Fruit fly (Drosophila melanogaster): ENCODE results near the gene ICA69.

ICA69 gene

dm6 chr3L:21099908-21100307 is 31.3 kb upstream of the ICA69 start (continued):
- TF ChIP-seq Tbp (GFP tag; optimal IDR thresholded peaks at IDR 0.05) (no peak), CG6791 (GFP tag; IDR thresholded peaks at IDR 0.05; ENCODE audit: partially characterized antibody) (no peak), stc (GFP tag; IDR thresholded peaks at IDR 0.05) (no peak), wor (GFP tag; IDR thresholded peaks at IDR 0.05) (no peak), Hr3 (GFP tag; optimal IDR thresholded peaks at IDR 0.05) (no peak), NFAT (GFP tag; IDR thresholded peaks at IDR 0.05) (no peak), CG9817 (tag; optimal IDR thresholded peaks at IDR 0.05) (no peak), CG42726 (GFP tag; IDR thresholded peaks at IDR 0.05; ENCODE audit: partially characterized antibody) (peak; percentile 59), CG6683 (GFP tag; optimal IDR thresholded peaks at IDR 0.05) (no peak), Six4 (GFP tag; optimal IDR thresholded peaks at IDR 0.05) (no peak), ap (GFP tag; IDR thresholded peaks at IDR 0.05) (peak; percentile 14; the same call in 1 of the 2 replicates), CG14667 (GFP tag; IDR thresholded peaks at IDR 0.05) (no peak), lab (GFP tag; optimal IDR thresholded peaks at IDR 0.05) (no peak), CG8765 (GFP tag; IDR thresholded peaks at IDR 0.05) (no peak), unc-4 (GFP tag; IDR thresholded peaks at IDR 0.05; ENCODE audit: partially characterized antibody) (no peak), CG34224 (GFP tag; IDR thresholded peaks at IDR 0.05; ENCODE audit: partially characterized antibody) (peak; percentile 29; the same call in 1 of the 3 replicates), wdn (GFP tag; IDR thresholded peaks at IDR 0.05) (no peak), rib (GFP tag; IDR thresholded peaks at IDR 0.05) (0 out of 2 replicates have a peak, but pooled peaks have one; percentile 18), CG6689 (GFP tag; IDR thresholded peaks at IDR 0.05) (no peak), Usf (GFP tag; optimal IDR thresholded peaks at IDR 0.05) (no peak), CG11696 (GFP tag; IDR thresholded peaks at IDR 0.05) (no peak), Bgb (GFP tag; IDR thresholded peaks at IDR 0.05; ENCODE audit: partially characterized antibody) (0 out of 2 replicates have a peak, but pooled peaks have one; percentile 37), nerfin-1 (tag; optimal IDR thresholded peaks at IDR 0.05) (no peak), esg (GFP tag; conservative IDR thresholded peaks at IDR 0.05) (no peak), lola (GFP tag; optimal IDR thresholded peaks at IDR 0.05) (no peak), CG11093 (GFP tag; IDR thresholded peaks at IDR 0.05) (no peak), ssp (GFP tag; IDR thresholded peaks at IDR 0.05) (no peak), Deaf1 (tag; optimal IDR thresholded peaks at IDR 0.05) (peak; percentile 90), CG17568 (GFP tag; optimal IDR thresholded peaks at IDR 0.05) (no peak), CG10209 (GFP tag; optimal IDR thresholded peaks at IDR 0.05) (no peak), CG18599 (GFP tag; optimal IDR thresholded peaks at IDR 0.05) (no peak), Neu2 (GFP tag; optimal IDR thresholded peaks at IDR 0.05; ENCODE audit: borderline replicate concordance) (no peak), Sox100B (GFP tag; optimal IDR thresholded peaks at IDR 0.05) (no peak), Rfx (GFP tag; IDR thresholded peaks at IDR 0.05) (no peak), chm (GFP tag; IDR thresholded peaks at IDR 0.05) (no peak), vnd (GFP tag; IDR thresholded peaks at IDR 0.05; ENCODE audit: partially characterized antibody) (no peak), crc (GFP tag; optimal IDR thresholded peaks at IDR 0.05) (no peak), dpn (GFP tag; optimal IDR thresholded peaks at IDR 0.05) (no peak), tll (GFP tag; optimal IDR thresholded peaks at IDR 0.05) (no peak), Hey (tag; optimal IDR thresholded peaks at IDR 0.05) (no peak), sisA (GFP tag; IDR thresholded peaks at IDR 0.05) (no peak), gt (GFP tag; IDR thresholded peaks at IDR 0.05) (no peak), CG13287 (GFP tag; IDR thresholded peaks at IDR 0.05; ENCODE audit: partially characterized antibody) (peak; percentile 46; the same call in 1 of the 2 replicates), corto (GFP tag; optimal IDR thresholded peaks at IDR 0.05) (no peak), peb (GFP tag; IDR thresholded peaks at IDR 0.05) (no peak), CG15514 (GFP tag; optimal IDR thresholded peaks at IDR 0.05) (no peak), CG10979 (tag; optimal IDR thresholded peaks at IDR 0.05) (no peak), MTF-1 (GFP tag; optimal IDR thresholded peaks at IDR 0.05; ENCODE audit: borderline replicate concordance) (no peak), CrebB (tag; optimal IDR thresholded peaks at IDR 0.05) (no peak), Dip3 (GFP tag; optimal IDR thresholded peaks at IDR 0.05) (no peak)

All from whole organism, embryonic.